Fruit fly (Drosophila melanogaster) whole organism: Measurements from ENCODE around the gene alpha-Man-Ic.

Source experiments
- CG8478 ChIP-seq: fragments of >200 bp; optimal IDR thresholded peaks from 2 replicates; lab custom pipeline; 2018; ENCODE audit warnings: inconsistent platforms
- EcR ChIP-seq, 2 experiments: fragments of >200 bp; optimal IDR thresholded peaks; 2 replicates each; lab custom pipeline; 2017; ENCODE audit warnings: missing biosample characterization in 2 of 2, missing genetic modification characterization in 2 of 2, missing genetic modification reagents in 2 of 2
- pan ChIP-seq: fragments of >200 bp; optimal IDR thresholded peaks from 2 replicates; lab custom pipeline; 2017
- psq ChIP-seq: fragments of >200 bp; optimal IDR thresholded peaks from 2 replicates; lab custom pipeline; 2017
- usp ChIP-seq: fragments of >200 bp; optimal IDR thresholded peaks from 2 replicates; lab custom pipeline; 2017; ENCODE audit warnings: missing biosample characterization, missing genetic modification characterization, mixed read lengths

dm6 chr3R:29898588-29898987 is 31.6 kb downstream of the alpha-Man-Ic start:
- TF ChIP-seq EcR (GFP tag; optimal IDR thresholded peaks at IDR 0.05; lab: Kevin White, UChicago) (no peak), usp (GFP tag; lab: Kevin White, UChicago) (no peak), pan (no peak), CG8478 (no peak), psq (lab: Kevin White, UChicago) (no peak)
